Worm (Caenorhabditis elegans): ENCODE measurements around the gene H02F09.2.

The H02F09.2 gene

DNA sequence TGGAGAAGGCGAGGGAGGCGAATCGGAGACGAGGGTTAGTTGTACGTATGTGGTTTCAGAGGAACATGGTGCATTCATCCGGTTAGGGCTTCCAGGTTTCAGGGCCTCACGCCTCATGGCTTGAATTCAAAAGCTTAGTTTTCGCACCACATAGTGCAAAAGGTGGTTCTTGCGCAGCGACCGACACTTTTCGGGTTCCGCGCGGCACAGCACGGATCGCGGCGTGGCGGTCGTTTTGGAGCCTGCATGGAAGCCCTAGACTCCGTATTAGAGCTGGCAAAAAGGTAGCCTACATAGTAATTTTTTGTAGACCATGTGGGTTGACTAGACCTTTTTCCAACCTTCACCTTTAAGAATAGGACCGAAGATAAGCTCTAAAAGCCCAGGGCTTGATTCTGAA, 33.2 kb upstream of the H02F09.2 start:
- TF ChIP-seq ceh-9 (tag; optimal IDR thresholded peaks at IDR 0.05) (no peak), nhr-11 (tag; optimal IDR thresholded peaks at IDR 0.05) (no peak), aly-2 (tag; optimal IDR thresholded peaks at IDR 0.05) (no peak), nhr-76 (tag; optimal IDR thresholded peaks at IDR 0.05) (no peak), eor-1 (tag; optimal IDR thresholded peaks at IDR 0.05) (no peak)

ce11 chrX:1541072-1541471, 31.0 kb upstream of the H02F09.2 start:
- TF ChIP-seq pqm-1 (tag; optimal IDR thresholded peaks at IDR 0.05) (peak; percentile 87), elt-2 (tag; optimal IDR thresholded peaks at IDR 0.05) (peak; percentile 90), elt-3 (tag; optimal IDR thresholded peaks at IDR 0.05) (no peak), jun-1 (tag; optimal IDR thresholded peaks at IDR 0.05) (peak; percentile 40), pha-4 (tag; optimal IDR thresholded peaks at IDR 0.05) (peak; percentile 21)

DNA sequence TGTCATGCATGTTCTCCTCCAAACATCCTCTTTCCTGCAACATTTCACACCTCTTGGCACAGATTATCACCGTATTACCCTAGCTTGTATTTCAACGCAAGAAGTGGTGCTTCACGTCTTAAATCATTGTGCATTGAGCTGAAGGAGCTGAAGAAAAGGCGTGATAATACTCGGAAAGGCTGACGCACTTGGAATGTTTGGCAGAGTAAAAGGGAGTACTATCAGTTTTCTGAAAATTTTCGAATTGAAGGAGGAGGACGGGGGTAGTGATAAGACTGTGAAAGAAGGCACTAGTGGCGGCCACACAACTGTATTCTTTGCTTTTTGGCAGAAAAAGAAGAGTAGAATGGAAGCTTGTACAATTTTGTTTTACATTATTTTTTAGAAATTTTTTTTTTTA, 28.6 kb upstream of the H02F09.2 start:
- TF ChIP-seq elt-2 (tag; optimal IDR thresholded peaks at IDR 0.05): peak; percentile 63
- no peak for TF ChIP-seq ZK546.5 (tag; optimal IDR thresholded peaks at IDR 0.05)
- TF ChIP-seq daf-12 (tag; optimal IDR thresholded peaks at IDR 0.05): no peak
- no peak for TF ChIP-seq ama-1 (optimal IDR thresholded peaks at IDR 0.05)
- TF ChIP-seq nhr-25 (tag; optimal IDR thresholded peaks at IDR 0.05): no peak
- no peak for TF ChIP-seq elt-1 (tag; optimal IDR thresholded peaks at IDR 0.05)
- peak; percentile 80 for TF ChIP-seq pqm-1 (tag; optimal IDR thresholded peaks at IDR 0.05)

DNA sequence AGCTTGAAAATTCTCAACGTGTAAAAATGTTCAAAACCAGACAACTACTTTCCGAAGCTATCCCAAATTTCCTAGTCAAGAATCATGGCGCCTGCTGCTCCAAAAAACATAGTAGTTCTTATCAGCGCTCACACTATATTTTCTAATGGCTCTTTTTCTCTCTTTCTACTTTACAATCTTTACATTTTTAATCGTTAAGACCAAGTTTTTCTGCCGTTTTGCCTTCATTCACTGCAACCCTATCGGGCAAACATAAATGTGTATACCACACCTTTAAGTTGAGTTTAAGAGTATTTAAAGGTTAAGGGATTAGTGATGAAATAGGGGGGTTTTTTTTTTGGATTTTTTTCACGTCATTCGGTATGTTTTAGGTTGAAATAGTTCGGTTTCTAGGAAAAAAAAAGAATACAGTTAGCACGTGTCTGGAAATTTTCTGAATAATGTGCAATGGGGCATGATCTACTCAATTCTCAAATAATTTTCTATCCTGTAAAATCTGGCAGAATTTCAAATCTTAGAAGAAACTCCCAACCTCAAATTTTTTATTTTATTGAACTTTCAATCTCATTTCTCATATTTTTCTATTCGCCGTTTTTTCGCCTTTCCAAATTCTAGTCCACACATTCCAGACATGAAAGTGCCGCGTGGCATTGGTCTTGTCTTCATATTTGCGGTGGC, 25.0 kb upstream of the H02F09.2 start, which contains the start of gene K06A9.1:
TSS of gene K06A9.1 (plus strand) at position 628 of the 678 bp plus-strand sequence.
- TF ChIP-seq lsy-12 (tag; optimal IDR thresholded peaks at IDR 0.05): no peak
- TF ChIP-seq nhr-23 (tag; optimal IDR thresholded peaks at IDR 0.05): no peak
- TF ChIP-seq ZK546.5 (tag; optimal IDR thresholded peaks at IDR 0.05): no peak
- peak; percentile 52 for TF ChIP-seq elt-2 (tag; optimal IDR thresholded peaks at IDR 0.05)
- peak; percentile 37 for TF ChIP-seq pqm-1 (tag; optimal IDR thresholded peaks at IDR 0.05)
- no peak for TF ChIP-seq unc-39 (tag; optimal IDR thresholded peaks at IDR 0.05)
- no peak for TF ChIP-seq ztf-11 (tag; optimal IDR thresholded peaks at IDR 0.05)

ce11 chrX:1549095-1549494, 23.0 kb upstream of the H02F09.2 start:
- TF ChIP-seq nhr-76 (tag; optimal IDR thresholded peaks at IDR 0.05) (no peak), ceh-16 (tag; optimal IDR thresholded peaks at IDR 0.05) (no peak), pqm-1 (tag; optimal IDR thresholded peaks at IDR 0.05) (no peak), mdl-1 (tag; optimal IDR thresholded peaks at IDR 0.05) (no peak), nhr-77 (tag; optimal IDR thresholded peaks at IDR 0.05) (no peak), ztf-11 (tag; optimal IDR thresholded peaks at IDR 0.05) (no peak), ZK546.5 (tag; optimal IDR thresholded peaks at IDR 0.05) (no peak), elt-2 (tag; optimal IDR thresholded peaks at IDR 0.05) (no peak), unc-39 (tag; optimal IDR thresholded peaks at IDR 0.05) (no peak), unc-62 (GFP tag; optimal IDR thresholded peaks at IDR 0.05) (no peak), mml-1 (tag; optimal IDR thresholded peaks at IDR 0.05) (no peak), lsy-12 (tag; optimal IDR thresholded peaks at IDR 0.05) (no peak), aly-2 (tag; optimal IDR thresholded peaks at IDR 0.05) (no peak), ztf-4 (tag; optimal IDR thresholded peaks at IDR 0.05) (no peak), fkh-2 (tag; optimal IDR thresholded peaks at IDR 0.05) (no peak), jun-1 (tag; optimal IDR thresholded peaks at IDR 0.05) (no peak), hmg-11 (tag; optimal IDR thresholded peaks at IDR 0.05) (no peak), pha-4 (tag; optimal IDR thresholded peaks at IDR 0.05) (no peak), nfya-1 (tag; optimal IDR thresholded peaks at IDR 0.05; ENCODE audit: insufficient read depth) (no peak)

- TF ChIP-seq elt-2 (tag; optimal IDR thresholded peaks at IDR 0.05) (no peak), eor-1 (tag; optimal IDR thresholded peaks at IDR 0.05) (no peak), zag-1 (tag; optimal IDR thresholded peaks at IDR 0.05) (no peak), tbx-2 (tag; optimal IDR thresholded peaks at IDR 0.05) (no peak), lin-39 (tag; optimal IDR thresholded peaks at IDR 0.05) (no peak), nhr-77 (tag; optimal IDR thresholded peaks at IDR 0.05) (no peak)
These were observed 15.1 kb upstream of the H02F09.2 start for ce11 chrX:1556917-1557316.

All from whole organism, L3 larva.